Fruit fly (Drosophila melanogaster) whole organism, embryonic: Measurements from ENCODE around the gene KFase.

Source experiments
- ATbp ChIP-seq: fragments of 200-800 bp; sonication (Bioruptor generic); optimal IDR thresholded peaks from 2 replicates; lab custom pipeline; 2017; ENCODE audit warnings: missing biosample characterization, mild to moderate bottlenecking, missing genetic modification characterization, missing genetic modification reagents
- Abd-B ChIP-seq: fragments of 200-800 bp; sonication (Bioruptor generic); optimal IDR thresholded peaks from 2 replicates; lab custom pipeline; 2018; ENCODE audit warnings: missing biosample characterization, mild to moderate bottlenecking, missing genetic modification characterization, moderate library complexity
- CG10462 ChIP-seq: fragments of 200-800 bp; sonication (Bioruptor generic); optimal IDR thresholded peaks from 2 replicates; lab custom pipeline; 2016; ENCODE audit warnings: missing biosample characterization, missing genetic modification characterization
- CG10543 ChIP-seq: fragments of 200-800 bp; sonication (Bioruptor generic); optimal IDR thresholded peaks from 3 replicates; lab custom pipeline; 2017; ENCODE audit warnings: missing biosample characterization, mild to moderate bottlenecking, missing genetic modification characterization, moderate library complexity
- CG11398 ChIP-seq: fragments of 200-800 bp; sonication (Bioruptor generic); optimal IDR thresholded peaks from 2 replicates; lab custom pipeline; 2016; ENCODE audit warnings: missing biosample characterization, missing genetic modification characterization
- CG12299 ChIP-seq: fragments of 200-800 bp; sonication (Bioruptor generic); optimal IDR thresholded peaks from 2 replicates; lab custom pipeline; 2018; ENCODE audit warnings: missing biosample characterization, mild to moderate bottlenecking, missing genetic modification characterization
- CG12769 ChIP-seq: fragments of 200-800 bp; sonication (Bioruptor generic); optimal IDR thresholded peaks from 2 replicates; lab custom pipeline; 2019; ENCODE audit warnings: missing biosample characterization, mild to moderate bottlenecking, missing genetic modification characterization, moderate library complexity
- CG13287 ChIP-seq: fragments of 200-800 bp; sonication (Bioruptor generic); IDR thresholded peaks from 2 replicates; pipeline ENCODE4 v1.3.6; 2022; ENCODE audit warnings: missing biosample characterization, missing genetic modification characterization; ENCODE audit not compliant: partially characterized antibody
- CG14710 ChIP-seq: fragments of 200-800 bp; sonication (Bioruptor generic); optimal IDR thresholded peaks from 3 replicates; lab custom pipeline; 2019; ENCODE audit warnings: missing biosample characterization, mild to moderate bottlenecking, missing genetic modification characterization, moderate library complexity
- CG14860 ChIP-seq: fragments of 200-800 bp; sonication (Bioruptor generic); IDR thresholded peaks from 3 replicates; pipeline ENCODE4 v1.3.6; 2022; ENCODE audit warnings: missing biosample characterization, missing genetic modification characterization; ENCODE audit not compliant: partially characterized antibody
- CG16813 ChIP-seq: fragments of 200-800 bp; sonication (Bioruptor generic); IDR thresholded peaks from 3 replicates; pipeline ENCODE4 v1.3.6; 2022; ENCODE audit warnings: missing biosample characterization, missing genetic modification characterization; ENCODE audit not compliant: partially characterized antibody
- CG18476 ChIP-seq: fragments of 200-800 bp; sonication (Bioruptor generic); optimal IDR thresholded peaks from 2 replicates; lab custom pipeline; 2016; ENCODE audit warnings: missing biosample characterization, mild to moderate bottlenecking, missing genetic modification characterization
- CG18764 ChIP-seq: fragments of 200-800 bp; sonication (Bioruptor generic); optimal IDR thresholded peaks from 3 replicates; lab custom pipeline; 2016; ENCODE audit warnings: missing biosample characterization, missing genetic modification characterization
- CG31441 ChIP-seq: fragments of 200-800 bp; sonication (Bioruptor generic); IDR thresholded peaks from 2 replicates; pipeline ENCODE4 v1.3.6; 2022; ENCODE audit warnings: missing biosample characterization, missing genetic modification characterization
- CG3838 ChIP-seq: fragments of 200-800 bp; sonication (Bioruptor generic); optimal IDR thresholded peaks from 3 replicates; lab custom pipeline; 2016; ENCODE audit warnings: missing biosample characterization, missing genetic modification characterization
- CG9609 ChIP-seq: fragments of 200-800 bp; sonication (Bioruptor generic); optimal IDR thresholded peaks from 3 replicates; lab custom pipeline; 2016; ENCODE audit warnings: missing biosample characterization, missing genetic modification characterization
- CrebB ChIP-seq: fragments of 200-800 bp; sonication (Bioruptor generic); optimal IDR thresholded peaks from 3 replicates; lab custom pipeline; 2018; ENCODE audit warnings: missing biosample characterization, mild to moderate bottlenecking, missing genetic modification characterization
- Dip2 ChIP-seq: fragments of 200-800 bp; sonication (Bioruptor generic); IDR thresholded peaks from 2 replicates; pipeline ENCODE4 v1.3.6; 2022; ENCODE audit warnings: missing biosample characterization, missing genetic modification characterization
- H2.0 ChIP-seq: fragments of 200-800 bp; sonication (Bioruptor generic); IDR thresholded peaks from 2 replicates; pipeline ENCODE4 v1.3.6; 2022; ENCODE audit warnings: missing biosample characterization, missing genetic modification characterization
- Mad ChIP-seq: fragments of 200-800 bp; sonication (Bioruptor generic); optimal IDR thresholded peaks from 2 replicates; lab custom pipeline; 2016; ENCODE audit warnings: missing biosample characterization, missing genetic modification characterization
- Myb ChIP-seq: fragments of 200-800 bp; sonication (Bioruptor generic); optimal IDR thresholded peaks from 2 replicates; lab custom pipeline; 2016; ENCODE audit warnings: missing biosample characterization, missing genetic modification characterization
- PHDP ChIP-seq: fragments of 200-800 bp; sonication (Bioruptor generic); optimal IDR thresholded peaks from 3 replicates; lab custom pipeline; 2018; ENCODE audit warnings: missing biosample characterization, mild to moderate bottlenecking, missing genetic modification characterization, moderate library complexity
- Trl ChIP-seq, 3 experiments: fragments of >200 bp in 2 of 3; fragments of 200-800 bp in 1 of 3; sonication (Bioruptor generic) in 1 of 3; optimal IDR thresholded peaks; 2 replicates in 1 of 3; 3 replicates in 2 of 3; lab custom pipeline; 2016 to 2017; ENCODE audit warnings: missing biosample characterization in 1 of 3, missing genetic modification characterization in 1 of 3
- Vsx1 ChIP-seq: fragments of 200-800 bp; sonication (Bioruptor generic); optimal IDR thresholded peaks from 2 replicates; lab custom pipeline; 2017; ENCODE audit warnings: missing biosample characterization, mild to moderate bottlenecking, missing genetic modification characterization, missing genetic modification reagents
- chinmo ChIP-seq: fragments of 200-800 bp; sonication (Bioruptor generic); IDR thresholded peaks from 4 replicates; pipeline ENCODE4 v1.3.6; 2022; ENCODE audit warnings: missing biosample characterization, missing genetic modification characterization; ENCODE audit not compliant: partially characterized antibody
- dati ChIP-seq: fragments of 200-800 bp; sonication (Bioruptor generic); IDR thresholded peaks from 2 replicates; pipeline ENCODE4 v1.3.6; 2022; ENCODE audit warnings: missing biosample characterization, missing genetic modification characterization
- dmrt99B ChIP-seq: fragments of 200-800 bp; sonication (Bioruptor generic); optimal IDR thresholded peaks from 2 replicates; lab custom pipeline; 2018; ENCODE audit warnings: missing biosample characterization, mild to moderate bottlenecking, missing genetic modification characterization, moderate library complexity
- eyg ChIP-seq: fragments of 200-800 bp; sonication (Bioruptor generic); optimal IDR thresholded peaks from 3 replicates; lab custom pipeline; 2016; ENCODE audit warnings: missing biosample characterization, missing genetic modification characterization
- gce ChIP-seq: fragments of 200-800 bp; sonication (Bioruptor generic); IDR thresholded peaks from 3 replicates; pipeline ENCODE4 v1.3.6; 2022; ENCODE audit warnings: missing biosample characterization, missing genetic modification characterization
- hb ChIP-seq: fragments of 200-800 bp; sonication (Bioruptor generic); IDR thresholded peaks from 3 replicates; pipeline ENCODE4 v1.3.6; 2022; ENCODE audit warnings: missing biosample characterization, missing genetic modification characterization; ENCODE audit not compliant: partially characterized antibody
- insv ChIP-seq, 2 experiments: fragments of 200-800 bp; sonication (Bioruptor generic); optimal IDR thresholded peaks; 3 replicates each; lab custom pipeline; 2016 to 2018; ENCODE audit warnings: missing biosample characterization in 2 of 2, missing genetic modification characterization in 2 of 2
- jigr1 ChIP-seq: fragments of 200-800 bp; sonication (Bioruptor generic); IDR thresholded peaks from 3 replicates; pipeline ENCODE4 v1.3.6; 2022; ENCODE audit warnings: missing biosample characterization, missing genetic modification characterization
- lbe ChIP-seq: fragments of 200-800 bp; sonication (Bioruptor generic); optimal IDR thresholded peaks from 2 replicates; lab custom pipeline; 2016; ENCODE audit warnings: missing biosample characterization, mild to moderate bottlenecking, missing genetic modification characterization
- otp ChIP-seq: fragments of 200-800 bp; sonication (Bioruptor generic); IDR thresholded peaks from 3 replicates; pipeline ENCODE4, ENCODE4 v1.3.6; 2022; ENCODE audit warnings: missing biosample characterization, missing genetic modification characterization
- p53 ChIP-seq: fragments of 200-800 bp; sonication (Bioruptor generic); optimal IDR thresholded peaks from 2 replicates; lab custom pipeline; 2016; ENCODE audit warnings: missing biosample characterization, missing genetic modification characterization
- prd ChIP-seq, 3 experiments: fragments of >200 bp in 2 of 3; fragments of 200-800 bp in 1 of 3; sonication (Bioruptor generic) in 1 of 3; optimal IDR thresholded peaks in 2 of 3; IDR thresholded peaks in 1 of 3; 2 replicates in 2 of 3; 3 replicates in 1 of 3; pipeline versions ENCODE4 v1.3.6 to Lab custom; 2017 to 2022; ENCODE audit warnings: missing biosample characterization in 1 of 3, missing genetic modification characterization in 1 of 3
- sens-2 ChIP-seq: fragments of 200-800 bp; sonication (Bioruptor generic); IDR thresholded peaks from 2 replicates; pipeline ENCODE4 v1.3.6; 2022; ENCODE audit warnings: missing biosample characterization, missing genetic modification characterization
- ssp ChIP-seq: fragments of 200-800 bp; sonication (Bioruptor generic); IDR thresholded peaks from 2 replicates; pipeline ENCODE4 v1.3.6; 2022; ENCODE audit warnings: missing biosample characterization, missing genetic modification characterization
- stwl ChIP-seq: fragments of 200-800 bp; sonication (Bioruptor generic); optimal IDR thresholded peaks from 3 replicates; lab custom pipeline; 2018; ENCODE audit warnings: missing biosample characterization, mild to moderate bottlenecking, missing genetic modification characterization, moderate library complexity
- unc-4 ChIP-seq: fragments of 200-800 bp; sonication (Bioruptor generic); IDR thresholded peaks from 2 replicates; pipeline ENCODE4 v1.3.6; 2022; ENCODE audit warnings: missing biosample characterization, missing genetic modification characterization; ENCODE audit not compliant: partially characterized antibody
- unpg ChIP-seq: fragments of 200-800 bp; sonication (Bioruptor generic); optimal IDR thresholded peaks from 3 replicates; lab custom pipeline; 2018; ENCODE audit warnings: missing biosample characterization, mild to moderate bottlenecking, missing genetic modification characterization, moderate library complexity

KFase gene

DNA sequence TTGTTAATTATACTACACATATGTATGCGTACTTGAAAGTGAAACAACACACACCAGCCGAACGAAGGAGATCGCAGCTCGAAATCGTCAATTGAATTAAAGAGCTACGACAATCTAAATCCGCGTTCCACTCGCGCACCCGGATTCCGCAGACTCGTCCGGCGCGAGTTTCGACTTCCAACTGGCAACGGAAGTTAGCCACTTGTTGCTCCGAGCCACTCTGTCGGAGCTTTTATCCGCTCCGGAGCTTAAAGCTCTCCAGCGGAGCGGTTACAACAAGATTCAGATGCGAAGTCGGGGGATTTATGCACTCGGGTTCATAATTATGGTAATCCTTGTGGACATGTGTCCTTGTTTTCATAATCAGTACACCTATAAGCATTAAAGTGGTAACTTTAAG lies 23.1 kb downstream of the KFase start, which contains the start of gene Rchy1 (continued):
- TF ChIP-seq CG18476 (GFP tag; lab: Kevin White, UChicago) (no peak), CG16813 (no peak), PHDP (tag; lab: Kevin White, UChicago) (peak; percentile 18), CG11398 (GFP tag; lab: Kevin White, UChicago) (no peak), jigr1 (GFP tag; lab: Robert Waterston, UW) (no peak), CG9609 (GFP tag; lab: Kevin White, UChicago) (no peak), H2.0 (GFP tag; lab: Robert Waterston, UW) (no peak), Vsx1 (GFP tag; lab: Kevin White, UChicago) (peak; percentile 5), CG31441 (no peak), CG12769 (tag; lab: Kevin White, UChicago) (peak; percentile 35), ssp (GFP tag; lab: Robert Waterston, UW) (no peak), CG3838 (GFP tag; lab: Kevin White, UChicago) (no peak), CG12299 (tag; lab: Kevin White, UChicago) (peak; percentile 13), CG10543 (GFP tag; lab: Kevin White, UChicago) (peak; percentile 33), Myb (GFP tag; lab: Kevin White, UChicago) (no peak), dati (GFP tag; lab: Robert Waterston, UW) (no peak), stwl (tag; lab: Kevin White, UChicago) (no peak), CrebB (tag; lab: Kevin White, UChicago) (no peak), CG18764 (GFP tag; lab: Kevin White, UChicago) (no peak), unc-4 (GFP tag; lab: Robert Waterston, UW) (no peak), Dip2 (GFP tag; lab: Robert Waterston, UW) (no peak), Trl (optimal IDR thresholded peaks at IDR 0.05; lab: Kevin White, UChicago) (no peak), Trl (GFP tag; optimal IDR thresholded peaks at IDR 0.05; lab: Kevin White, UChicago) (peak; percentile 20), Abd-B (GFP tag; lab: Kevin White, UChicago) (no peak), hb (no peak), unpg (GFP tag; lab: Kevin White, UChicago) (peak; percentile 1), CG13287 (GFP tag; lab: Robert Waterston, UW) (peak; percentile 36; the same call in 1 of the 2 replicates), gce (GFP tag; lab: Robert Waterston, UW) (no peak), eyg (GFP tag; lab: Kevin White, UChicago) (peak; percentile 12), CG14710 (tag; lab: Kevin White, UChicago) (no peak)

DNA sequence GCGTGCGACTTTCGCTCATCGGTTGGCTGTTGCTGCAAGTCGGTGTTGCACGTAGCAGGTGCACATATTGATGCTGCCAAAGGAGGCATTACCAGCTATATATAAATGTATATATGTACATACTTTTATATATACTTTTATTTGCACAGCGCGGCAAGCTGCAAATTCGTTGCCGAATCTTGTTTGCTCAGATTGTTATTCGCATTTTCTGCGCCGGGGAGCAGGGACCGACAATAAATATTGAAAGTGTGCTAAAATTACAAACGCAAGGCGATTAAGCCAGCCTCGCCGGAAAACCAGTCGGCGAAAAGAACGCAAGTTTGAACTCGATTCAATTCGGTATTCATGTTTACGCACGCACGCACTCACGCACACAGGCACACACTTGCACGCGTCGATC lies 23.8 kb downstream of the KFase start:
- no peak for TF ChIP-seq CG14860
- no peak for TF ChIP-seq ATbp (GFP tag; lab: Kevin White, UChicago)
- TF ChIP-seq sens-2 (GFP tag; lab: Robert Waterston, UW) = no peak
- TF ChIP-seq dmrt99B (tag; lab: Kevin White, UChicago) = no peak
- peak; percentile 32 for TF ChIP-seq lbe (GFP tag; lab: Kevin White, UChicago)
- TF ChIP-seq prd (optimal IDR thresholded peaks at IDR 0.05; lab: Kevin White, UChicago) = no peak
- TF ChIP-seq prd (GFP tag; IDR thresholded peaks at IDR 0.05; lab: Robert Waterston, UW) = no peak
- no peak for TF ChIP-seq otp
- peak; percentile 76 for TF ChIP-seq p53 (GFP tag; lab: Kevin White, UChicago)
- TF ChIP-seq insv (GFP tag; optimal IDR thresholded peaks at IDR 0.05; lab: Kevin White, UChicago) = no peak
- no peak for TF ChIP-seq CG10462 (GFP tag; lab: Kevin White, UChicago)
- no peak for TF ChIP-seq Mad
- 0 out of 4 replicates have a peak, but pooled peaks have one; percentile 59 for TF ChIP-seq chinmo (GFP tag; lab: Robert Waterston, UW)
